Fruit fly (Drosophila melanogaster) whole organism, embryonic: ENCODE data around the gene Acbp6.
A peak's percentile ranks its signal among the peaks of the same experiment; 100 is the strongest.

Source experiments
- Bgb ChIP-seq: fragments of 200-800 bp; sonication (Bioruptor generic); IDR thresholded peaks from 2 replicates; pipeline ENCODE4 v1.3.6; 2022; ENCODE audit warnings: missing biosample characterization, missing genetic modification characterization; ENCODE audit not compliant: partially characterized antibody
- CG10321 ChIP-seq: fragments of 200-800 bp; sonication (Bioruptor generic); IDR thresholded peaks from 2 replicates; pipeline ENCODE4 v1.3.6; 2022; ENCODE audit warnings: missing biosample characterization, missing genetic modification characterization
- CG12104 ChIP-seq: fragments of 200-800 bp; sonication (Bioruptor generic); optimal IDR thresholded peaks from 3 replicates; lab custom pipeline; 2016; ENCODE audit warnings: missing biosample characterization, missing genetic modification characterization
- CG12219 ChIP-seq: fragments of 200-800 bp; sonication (Bioruptor generic); optimal IDR thresholded peaks from 3 replicates; lab custom pipeline; 2018; ENCODE audit warnings: missing biosample characterization, mild to moderate bottlenecking, missing genetic modification characterization
- CG12299 ChIP-seq: fragments of 200-800 bp; sonication (Bioruptor generic); optimal IDR thresholded peaks from 2 replicates; lab custom pipeline; 2018; ENCODE audit warnings: missing biosample characterization, mild to moderate bottlenecking, missing genetic modification characterization
- CG12769 ChIP-seq: fragments of 200-800 bp; sonication (Bioruptor generic); optimal IDR thresholded peaks from 2 replicates; lab custom pipeline; 2019; ENCODE audit warnings: missing biosample characterization, mild to moderate bottlenecking, missing genetic modification characterization, moderate library complexity
- CG13894 ChIP-seq: fragments of 200-800 bp; sonication (Bioruptor generic); optimal IDR thresholded peaks from 3 replicates; lab custom pipeline; 2018; ENCODE audit warnings: missing biosample characterization, mild to moderate bottlenecking, missing genetic modification characterization, moderate library complexity
- CG15601 ChIP-seq: fragments of 200-800 bp; sonication (Bioruptor generic); optimal IDR thresholded peaks from 3 replicates; lab custom pipeline; 2019; ENCODE audit warnings: missing biosample characterization, mild to moderate bottlenecking, missing genetic modification characterization, moderate library complexity
- CG16813 ChIP-seq: fragments of 200-800 bp; sonication (Bioruptor generic); IDR thresholded peaks from 3 replicates; pipeline ENCODE4 v1.3.6; 2022; ENCODE audit warnings: missing biosample characterization, missing genetic modification characterization; ENCODE audit not compliant: partially characterized antibody
- CG2712 ChIP-seq: fragments of 200-800 bp; optimal IDR thresholded peaks from 3 replicates; lab custom pipeline; 2019; ENCODE audit warnings: missing biosample characterization, mild to moderate bottlenecking, missing genetic modification characterization, moderate library complexity
- CG30020 ChIP-seq: fragments of 200-800 bp; optimal IDR thresholded peaks from 2 replicates; lab custom pipeline; 2019; ENCODE audit warnings: missing biosample characterization, mild to moderate bottlenecking, missing genetic modification characterization, moderate library complexity
- CG34376 ChIP-seq: fragments of 200-800 bp; sonication (Bioruptor generic); optimal IDR thresholded peaks from 2 replicates; lab custom pipeline; 2018; ENCODE audit warnings: missing biosample characterization, mild to moderate bottlenecking, missing genetic modification characterization
- CG4282 ChIP-seq: fragments of 200-800 bp; sonication (Bioruptor generic); optimal IDR thresholded peaks from 2 replicates; lab custom pipeline; 2016; ENCODE audit warnings: missing biosample characterization, missing genetic modification characterization
- CG4360 ChIP-seq: fragments of 200-800 bp; sonication (Bioruptor generic); IDR thresholded peaks from 2 replicates; pipeline ENCODE4 v1.3.6; 2022; ENCODE audit warnings: missing biosample characterization, missing genetic modification characterization
- CG43689 ChIP-seq: fragments of 200-800 bp; sonication (Bioruptor generic); IDR thresholded peaks from 2 replicates; pipeline ENCODE4 v1.3.6; 2022; ENCODE audit warnings: missing biosample characterization, missing genetic modification characterization
- CG4707 ChIP-seq: fragments of 200-800 bp; sonication (Bioruptor generic); optimal IDR thresholded peaks from 2 replicates; lab custom pipeline; 2018; ENCODE audit warnings: missing biosample characterization, mild to moderate bottlenecking, missing genetic modification characterization, moderate library complexity
- CG8089 ChIP-seq: fragments of 200-800 bp; sonication (Bioruptor generic); optimal IDR thresholded peaks from 3 replicates; lab custom pipeline; 2016; ENCODE audit warnings: missing biosample characterization, missing genetic modification characterization
- CG8290 ChIP-seq, 3 experiments: fragments of 200-800 bp; sonication (Bioruptor generic); optimal IDR thresholded peaks; 2 replicates each; lab custom pipeline; 2016 to 2019; ENCODE audit warnings: missing biosample characterization in 3 of 3, missing genetic modification characterization in 3 of 3, mild to moderate bottlenecking in 2 of 3, moderate library complexity in 1 of 3
- CG8359 ChIP-seq: fragments of 200-800 bp; sonication (Bioruptor generic); optimal IDR thresholded peaks from 2 replicates; lab custom pipeline; 2017; ENCODE audit warnings: missing biosample characterization, mild to moderate bottlenecking, missing genetic modification characterization, borderline replicate concordance
- CHES-1-like ChIP-seq: fragments of 200-800 bp; sonication (Bioruptor generic); optimal IDR thresholded peaks from 2 replicates; lab custom pipeline; 2016; ENCODE audit warnings: missing biosample characterization, missing genetic modification characterization
- Deaf1 ChIP-seq: fragments of 200-800 bp; optimal IDR thresholded peaks from 3 replicates; lab custom pipeline; 2019; ENCODE audit warnings: missing biosample characterization, mild to moderate bottlenecking, missing genetic modification characterization, moderate library complexity
- Eip74EF ChIP-seq, 2 experiments: fragments of 200-800 bp in 1 of 2; fragments of >200 bp in 1 of 2; sonication (Bioruptor generic) in 1 of 2; optimal IDR thresholded peaks; 2 replicates each; lab custom pipeline; 2017 to 2019; ENCODE audit warnings: missing biosample characterization in 2 of 2, missing genetic modification characterization in 2 of 2, mild to moderate bottlenecking in 1 of 2, moderate library complexity in 1 of 2
- Ets65A ChIP-seq: fragments of 200-800 bp; sonication (Bioruptor generic); peaks from one replicate; lab custom pipeline; 2016; ENCODE audit warnings: missing biosample characterization, missing genetic modification characterization
- HHEX ChIP-seq: fragments of 200-800 bp; sonication (Bioruptor generic); optimal IDR thresholded peaks from 3 replicates; lab custom pipeline; 2017; ENCODE audit warnings: missing biosample characterization, mild to moderate bottlenecking, missing genetic modification characterization, missing genetic modification reagents
- Hey ChIP-seq: fragments of 200-800 bp; sonication (Bioruptor generic); optimal IDR thresholded peaks from 3 replicates; lab custom pipeline; 2018; ENCODE audit warnings: missing biosample characterization, mild to moderate bottlenecking, missing genetic modification characterization
- Hr78 ChIP-seq, 2 experiments: fragments of 200-800 bp in 1 of 2; fragments of >200 bp in 1 of 2; sonication (Bioruptor generic) in 1 of 2; optimal IDR thresholded peaks; 2 replicates each; lab custom pipeline; 2017 to 2019; ENCODE audit warnings: missing biosample characterization in 2 of 2, missing genetic modification characterization in 2 of 2, mild to moderate bottlenecking in 1 of 2, moderate library complexity in 1 of 2
- Jarid2 ChIP-seq: fragments of 200-800 bp; sonication (Bioruptor generic); optimal IDR thresholded peaks from 3 replicates; lab custom pipeline; 2017; ENCODE audit warnings: mild to moderate bottlenecking, missing biosample characterization, missing genetic modification reagents, missing genetic modification characterization
- Med ChIP-seq: fragments of 200-800 bp; sonication (Bioruptor generic); peaks from one replicate; lab custom pipeline; 2016; ENCODE audit warnings: missing biosample characterization, missing genetic modification characterization, mild to moderate bottlenecking, inconsistent platforms, moderate library complexity
- NC2β ChIP-seq: fragments of 200-800 bp; sonication (Bioruptor generic); optimal IDR thresholded peaks from 2 replicates; lab custom pipeline; 2016; ENCODE audit warnings: missing biosample characterization, missing genetic modification characterization
- Sox102F ChIP-seq: fragments of 200-800 bp; sonication (Bioruptor generic); optimal IDR thresholded peaks from 2 replicates; lab custom pipeline; 2018; ENCODE audit warnings: missing biosample characterization, mild to moderate bottlenecking, missing genetic modification characterization, moderate library complexity
- TFAM ChIP-seq: fragments of 200-800 bp; sonication (Bioruptor generic); optimal IDR thresholded peaks from 2 replicates; lab custom pipeline; 2017; ENCODE audit warnings: missing biosample characterization, missing genetic modification characterization, inconsistent platforms
- Trl ChIP-seq, 3 experiments: fragments of >200 bp in 2 of 3; fragments of 200-800 bp in 1 of 3; sonication (Bioruptor generic) in 1 of 3; optimal IDR thresholded peaks; 2 replicates in 1 of 3; 3 replicates in 2 of 3; lab custom pipeline; 2016 to 2017; ENCODE audit warnings: missing biosample characterization in 1 of 3, missing genetic modification characterization in 1 of 3
- YL-1 ChIP-seq: fragments of 200-800 bp; sonication (Bioruptor generic); optimal IDR thresholded peaks from 3 replicates; lab custom pipeline; 2017; ENCODE audit warnings: missing biosample characterization, mild to moderate bottlenecking, missing genetic modification characterization
- abd-A ChIP-seq: fragments of 200-800 bp; sonication (Bioruptor generic); optimal IDR thresholded peaks from 3 replicates; lab custom pipeline; 2019; ENCODE audit warnings: missing biosample characterization, mild to moderate bottlenecking, missing genetic modification characterization, moderate library complexity
- al ChIP-seq: fragments of 200-800 bp; sonication (Bioruptor generic); IDR thresholded peaks from 2 replicates; pipeline ENCODE4 v1.3.6; 2022; ENCODE audit warnings: missing biosample characterization, missing genetic modification characterization
- amos ChIP-seq: fragments of 200-800 bp; sonication (Bioruptor generic); IDR thresholded peaks from 2 replicates; pipeline ENCODE4 v1.3.6; 2022; ENCODE audit warnings: missing biosample characterization, missing genetic modification characterization; ENCODE audit not compliant: partially characterized antibody
- gsb ChIP-seq: fragments of 200-800 bp; sonication (Bioruptor generic); IDR thresholded peaks from 2 replicates; pipeline ENCODE4 v1.3.6; 2022; ENCODE audit warnings: missing biosample characterization, missing genetic modification characterization
- hkb ChIP-seq, 2 experiments: fragments of 200-800 bp in 1 of 2; fragments of >200 bp in 1 of 2; sonication (Bioruptor generic) in 1 of 2; IDR thresholded peaks in 1 of 2; optimal IDR thresholded peaks in 1 of 2; 2 replicates each; pipeline versions ENCODE4 v1.3.6 to Lab custom; 2017 to 2022; ENCODE audit warnings: missing biosample characterization in 1 of 2, missing genetic modification characterization in 1 of 2
- lmd ChIP-seq: fragments of 200-800 bp; sonication (Bioruptor generic); IDR thresholded peaks from 2 replicates; pipeline ENCODE4 v1.3.6; 2022; ENCODE audit warnings: missing biosample characterization, missing genetic modification characterization
- run ChIP-seq: fragments of 200-800 bp; sonication (Bioruptor generic); optimal IDR thresholded peaks from 3 replicates; lab custom pipeline; 2018; ENCODE audit warnings: missing biosample characterization, mild to moderate bottlenecking, missing genetic modification characterization
- scrt ChIP-seq: fragments of 200-800 bp; sonication (Bioruptor generic); optimal IDR thresholded peaks from 2 replicates; lab custom pipeline; 2018; ENCODE audit warnings: missing biosample characterization, mild to moderate bottlenecking, missing genetic modification characterization, moderate library complexity
- shn ChIP-seq: fragments of 200-800 bp; sonication (Bioruptor generic); optimal IDR thresholded peaks from 3 replicates; lab custom pipeline; 2016; ENCODE audit warnings: missing biosample characterization, missing genetic modification characterization
- slbo ChIP-seq: fragments of 200-800 bp; sonication (Bioruptor generic); IDR thresholded peaks from 2 replicates; pipeline ENCODE4 v1.3.6; 2022; ENCODE audit warnings: missing biosample characterization, missing genetic modification characterization
- tll ChIP-seq, 2 experiments: fragments of 200-800 bp in 1 of 2; fragments of >200 bp in 1 of 2; sonication (Bioruptor generic) in 1 of 2; optimal IDR thresholded peaks; 2 replicates each; lab custom pipeline; 2017 to 2019; ENCODE audit warnings: missing biosample characterization in 2 of 2, missing genetic modification characterization in 2 of 2, mild to moderate bottlenecking in 1 of 2, moderate library complexity in 1 of 2

The Acbp6 gene

dm6 chr3L:7125289-7125955 is 3.3 kb upstream of the Acbp6 start, which contains the start of the genes msl-3 and BBS1 (continued):
- TF ChIP-seq abd-A (tag; lab: Kevin White, UChicago) (no peak), CG16813 (GFP tag; lab: Robert Waterston, UW) (peak; percentile 71), CG10321 (GFP tag; lab: Robert Waterston, UW) (no peak), CG4360 (GFP tag; lab: Robert Waterston, UW) (no peak), CG8290 (GFP tag; optimal IDR thresholded peaks at IDR 0.05; lab: Kevin White, UChicago) (no peak), CG8290 (tag; optimal IDR thresholded peaks at IDR 0.05; lab: Kevin White, UChicago) (no peak), CG4282 (GFP tag; lab: Kevin White, UChicago) (no peak), CG12299 (tag; lab: Kevin White, UChicago) (peak; percentile 51), CG12219 (GFP tag; lab: Kevin White, UChicago) (no peak), HHEX (GFP tag; lab: Kevin White, UChicago) (no peak), TFAM (GFP tag; lab: Kevin White, UChicago) (no peak)

DNA sequence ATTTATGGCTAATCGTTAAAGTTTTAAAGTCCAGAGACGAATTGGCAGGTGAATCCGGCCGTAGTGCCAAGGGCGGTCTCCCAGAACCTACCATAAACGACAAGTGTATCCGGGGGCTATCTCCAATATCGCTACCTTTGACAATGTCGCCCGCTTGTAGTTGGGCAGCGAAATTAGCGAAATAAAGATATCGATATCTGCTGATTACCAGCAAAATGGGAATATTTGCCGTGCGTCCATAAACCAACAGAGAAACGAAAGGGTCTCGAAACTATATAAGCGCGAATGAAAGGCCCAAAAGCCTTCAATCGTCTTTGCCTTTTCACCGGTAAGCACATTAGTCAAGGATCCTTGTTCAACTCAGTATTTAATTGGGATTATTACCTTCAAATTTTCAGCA is 1.9 kb downstream of the Acbp6 start, which contains the start of gene Acbp3:
Gene Acbp3 (plus strand): TSS at position 301 of the 400 bp plus-strand sequence.
- no peak for TF ChIP-seq CG30020 (tag; lab: Kevin White, UChicago)
- no peak for TF ChIP-seq scrt
- no peak for TF ChIP-seq gsb (GFP tag; lab: Robert Waterston, UW)
- no peak for TF ChIP-seq Ets65A (GFP tag; lab: Kevin White, UChicago)
- TF ChIP-seq Eip74EF (GFP tag; optimal IDR thresholded peaks at IDR 0.05; lab: Kevin White, UChicago): no peak
- no peak for TF ChIP-seq NC2β (GFP tag; lab: Kevin White, UChicago)
- TF ChIP-seq CG8359 (GFP tag; lab: Kevin White, UChicago): no peak
- TF ChIP-seq tll (GFP tag; optimal IDR thresholded peaks at IDR 0.05; lab: Kevin White, UChicago): no peak
- no peak for TF ChIP-seq CG13894 (tag; lab: Kevin White, UChicago)
- no peak for TF ChIP-seq CG43689
- no peak for TF ChIP-seq CG4707 (GFP tag; lab: Kevin White, UChicago)
- no peak for TF ChIP-seq run (tag; lab: Kevin White, UChicago)
- TF ChIP-seq shn (GFP tag; lab: Kevin White, UChicago): no peak
- no peak for TF ChIP-seq al (GFP tag; lab: Robert Waterston, UW)
- no peak for TF ChIP-seq CHES-1-like (GFP tag; lab: Kevin White, UChicago)
- no peak for TF ChIP-seq slbo (GFP tag; lab: Robert Waterston, UW)
- no peak for TF ChIP-seq CG12104 (GFP tag; lab: Kevin White, UChicago)
- TF ChIP-seq Bgb (GFP tag; lab: Robert Waterston, UW): no peak
- no peak for TF ChIP-seq CG2712 (tag; lab: Kevin White, UChicago)
- no peak for TF ChIP-seq Sox102F (GFP tag; lab: Kevin White, UChicago)

- TF ChIP-seq Med (GFP tag; lab: Kevin White, UChicago) (peak; percentile 55), lmd (no peak), Trl (optimal IDR thresholded peaks at IDR 0.05; lab: Kevin White, UChicago) (peak in 1 of 2 experiments; percentile 31), Trl (GFP tag; optimal IDR thresholded peaks at IDR 0.05; lab: Kevin White, UChicago) (no peak), run (tag; lab: Kevin White, UChicago) (no peak), CG34376 (GFP tag; lab: Kevin White, UChicago) (peak; percentile 72), CG8089 (no peak), Hey (peak; percentile 30), CG15601 (tag; lab: Kevin White, UChicago) (peak; percentile 83), YL-1 (GFP tag; lab: Kevin White, UChicago) (no peak), amos (no peak; the same call in 1 of the 2 replicates), Deaf1 (tag; lab: Kevin White, UChicago) (peak; percentile 54), Hr78 (GFP tag; optimal IDR thresholded peaks at IDR 0.05; lab: Kevin White, UChicago) (peak in 1 of 2 experiments; percentile 94), CG12769 (tag; lab: Kevin White, UChicago) (peak; percentile 54), hkb (optimal IDR thresholded peaks at IDR 0.05; lab: Kevin White, UChicago) (no peak), hkb (GFP tag; IDR thresholded peaks at IDR 0.05; lab: Robert Waterston, UW) (0 out of 2 replicates have a peak, but pooled peaks have one; percentile 36), Jarid2 (GFP tag; lab: Kevin White, UChicago) (peak; percentile 18)
Measured at dm6 chr3L:7131447-7131983, 2.8 kb downstream of the Acbp6 start, which contains the start of gene Acbp2. TSS of gene Acbp2 (plus strand) at chr3L:7131863.
